Worm (Caenorhabditis elegans): Measurements from ENCODE around the gene mab-7.

- TF ChIP-seq B0310.2 (tag; optimal IDR thresholded peaks at IDR 0.05) (no peak), ceh-13 (GFP tag; optimal IDR thresholded peaks at IDR 0.05) (no peak), tbx-37 (GFP tag; conservative IDR thresholded peaks at IDR 0.05) (no peak), ama-1 (optimal IDR thresholded peaks at IDR 0.05) (no peak), ceh-36 (tag; optimal IDR thresholded peaks at IDR 0.05) (no peak), aly-1 (tag; optimal IDR thresholded peaks at IDR 0.05) (no peak), sea-1 (GFP tag; conservative IDR thresholded peaks at IDR 0.05) (no peak), hnd-1 (tag; optimal IDR thresholded peaks at IDR 0.05) (no peak), flt-1 (GFP tag; IDR thresholded peaks at IDR 0.05) (no peak), scrt-1 (GFP tag; IDR thresholded peaks at IDR 0.05) (no peak), hmbx-1 (tag; optimal IDR thresholded peaks at IDR 0.05) (no peak)
These were observed 9.6 kb downstream of the mab-7 start, which contains the start of gene mam-1 for ce11 chrX:888294-888693.

Measured in whole organism, early embryonic.